Fruit fly (Drosophila melanogaster) whole organism, adult: ENCODE measurements around the gene Gr61a.

Experiments
- CG11617 ChIP-seq: fragments of 200-800 bp; sonication (Bioruptor generic); optimal IDR thresholded peaks from 2 replicates; lab custom pipeline; 2017; ENCODE audit warnings: mild to moderate bottlenecking, missing biosample characterization, missing genetic modification reagents, missing genetic modification characterization
- CG12768 ChIP-seq: fragments of 200-800 bp; sonication (Bioruptor generic); optimal IDR thresholded peaks from 2 replicates; lab custom pipeline; 2017; ENCODE audit warnings: missing biosample characterization, missing genetic modification characterization, mild to moderate bottlenecking, moderate library complexity, missing genetic modification reagents
- CG14711 ChIP-seq: fragments of 200-800 bp; sonication (Bioruptor generic); optimal IDR thresholded peaks from 2 replicates; lab custom pipeline; 2018; ENCODE audit warnings: missing biosample characterization, mild to moderate bottlenecking, missing genetic modification characterization, moderate library complexity
- CG1620 ChIP-seq: fragments of 200-800 bp; sonication (Bioruptor generic); optimal IDR thresholded peaks from 2 replicates; lab custom pipeline; 2016; ENCODE audit warnings: missing biosample characterization, missing genetic modification characterization
- CG33017 ChIP-seq: fragments of 200-800 bp; sonication (Bioruptor generic); optimal IDR thresholded peaks from 2 replicates; lab custom pipeline; 2018; ENCODE audit warnings: missing biosample characterization, mild to moderate bottlenecking, missing genetic modification characterization, moderate library complexity
- CG5204 ChIP-seq: fragments of 200-800 bp; sonication (Bioruptor generic); optimal IDR thresholded peaks from 2 replicates; lab custom pipeline; 2016; ENCODE audit warnings: missing biosample characterization, missing genetic modification characterization
- CG7045 ChIP-seq: fragments of 200-800 bp; sonication (Bioruptor generic); optimal IDR thresholded peaks from 2 replicates; lab custom pipeline; 2017; ENCODE audit warnings: missing biosample characterization, mild to moderate bottlenecking, missing genetic modification characterization
- CG7101 ChIP-seq: fragments of 200-800 bp; sonication (Bioruptor generic); optimal IDR thresholded peaks from 2 replicates; lab custom pipeline; 2018; ENCODE audit warnings: missing biosample characterization, mild to moderate bottlenecking, missing genetic modification characterization, moderate library complexity
- Clk ChIP-seq: fragments of 200-800 bp; sonication (Bioruptor generic); optimal IDR thresholded peaks from 2 replicates; lab custom pipeline; 2017; ENCODE audit warnings: missing biosample characterization, missing genetic modification characterization
- Crg-1 ChIP-seq: fragments of 200-800 bp; sonication (Bioruptor generic); optimal IDR thresholded peaks from 2 replicates; lab custom pipeline; 2016; ENCODE audit warnings: missing biosample characterization, missing genetic modification characterization
- Hr96 ChIP-seq: fragments of 200-800 bp; sonication (Bioruptor generic); optimal IDR thresholded peaks from 2 replicates; lab custom pipeline; 2016; ENCODE audit warnings: missing biosample characterization, missing genetic modification characterization
- Mnt ChIP-seq: fragments of 200-800 bp; sonication (Bioruptor generic); optimal IDR thresholded peaks from 2 replicates; lab custom pipeline; 2016; ENCODE audit warnings: missing biosample characterization, mild to moderate bottlenecking, missing genetic modification characterization
- bab1 ChIP-seq: fragments of 200-800 bp; sonication (Bioruptor generic); optimal IDR thresholded peaks from 3 replicates; lab custom pipeline; 2019; ENCODE audit warnings: missing biosample characterization, mild to moderate bottlenecking, missing genetic modification characterization, moderate library complexity
- cic ChIP-seq: fragments of 200-800 bp; sonication (Bioruptor generic); optimal IDR thresholded peaks from 2 replicates; lab custom pipeline; 2017; ENCODE audit warnings: missing biosample characterization, mild to moderate bottlenecking, missing genetic modification characterization, moderate library complexity
- cnc ChIP-seq, 2 experiments: fragments of >200 bp; optimal IDR thresholded peaks; 2 replicates each; lab custom pipeline; 2017
- kay ChIP-seq: fragments of 200-800 bp; sonication (Bioruptor generic); peaks from one replicate; lab custom pipeline; 2016; ENCODE audit warnings: missing biosample characterization, missing genetic modification characterization, borderline replicate concordance
- ovo ChIP-seq: fragments of 200-800 bp; sonication (Bioruptor generic); optimal IDR thresholded peaks from 2 replicates; lab custom pipeline; 2016; ENCODE audit warnings: missing biosample characterization, missing genetic modification characterization
- pad ChIP-seq: fragments of 200-800 bp; sonication (Bioruptor generic); optimal IDR thresholded peaks from 3 replicates; lab custom pipeline; 2017; ENCODE audit warnings: missing biosample characterization, missing genetic modification characterization, mild to moderate bottlenecking, moderate library complexity, missing genetic modification reagents
- tj ChIP-seq: fragments of 200-800 bp; sonication (Bioruptor generic); optimal IDR thresholded peaks from 3 replicates; lab custom pipeline; 2017; ENCODE audit warnings: missing biosample characterization, mild to moderate bottlenecking, missing genetic modification characterization, moderate library complexity
- toe ChIP-seq: fragments of 200-800 bp; sonication (Bioruptor generic); optimal IDR thresholded peaks from 2 replicates; lab custom pipeline; 2016; ENCODE audit warnings: missing biosample characterization, missing genetic modification characterization

Gr61a gene

DNA sequence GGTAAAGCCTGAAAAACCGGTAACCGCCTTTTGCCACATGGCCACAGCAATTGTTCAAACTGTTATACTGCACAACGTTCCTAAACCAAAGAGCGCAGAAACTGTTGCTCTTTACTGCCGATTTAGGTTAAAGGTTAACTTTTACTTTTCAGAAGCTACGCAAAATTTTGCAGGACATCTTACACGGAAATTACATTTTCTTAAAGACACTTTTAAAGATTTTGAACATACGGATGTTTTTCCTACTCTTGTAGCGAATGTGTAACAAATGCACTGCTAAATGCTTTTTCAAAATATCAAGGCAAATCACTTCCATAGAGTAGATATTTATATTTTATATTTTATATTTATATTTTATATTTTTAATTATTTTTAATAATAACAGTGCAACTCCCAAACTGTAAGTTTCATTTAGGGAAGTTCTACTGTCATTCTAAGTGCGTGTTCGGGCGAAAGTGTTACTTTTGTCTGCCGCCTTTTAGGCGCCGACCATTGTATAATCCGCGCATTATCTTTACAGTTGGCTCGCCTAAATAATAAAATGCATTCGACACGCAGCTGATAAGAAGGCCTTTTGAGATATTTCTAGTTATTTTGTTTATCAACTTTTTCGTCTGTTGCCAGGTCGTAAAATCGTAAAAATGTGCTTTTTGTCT is 41.1 kb downstream of the Gr61a start:
- TF ChIP-seq kay (GFP tag; lab: Kevin White, UChicago), result peak; percentile 76
- TF ChIP-seq toe, result no peak
- TF ChIP-seq CG7045 (GFP tag; lab: Kevin White, UChicago), result peak; percentile 22

DNA sequence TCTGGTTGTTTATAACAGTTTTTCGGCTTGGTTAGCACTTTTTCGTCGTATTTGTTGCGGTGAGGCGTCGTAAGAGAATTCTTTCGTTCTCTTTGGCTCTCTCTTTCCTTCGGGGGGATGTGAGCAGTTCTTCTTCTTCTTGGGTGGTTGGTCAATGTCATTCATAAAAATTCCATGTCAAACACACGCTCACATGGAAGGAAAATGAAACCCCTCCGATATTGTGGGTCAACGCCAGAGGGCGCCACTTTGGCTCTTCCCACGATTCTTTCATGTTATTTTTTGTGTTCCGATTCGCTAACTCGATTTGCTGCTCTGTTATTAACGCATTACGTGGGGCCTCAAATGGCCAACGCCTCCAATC is 41.6 kb downstream of the Gr61a start:
- TF ChIP-seq tj, result peak; percentile 11
- no peak for TF ChIP-seq Clk (GFP tag; lab: Kevin White, UChicago)

DNA sequence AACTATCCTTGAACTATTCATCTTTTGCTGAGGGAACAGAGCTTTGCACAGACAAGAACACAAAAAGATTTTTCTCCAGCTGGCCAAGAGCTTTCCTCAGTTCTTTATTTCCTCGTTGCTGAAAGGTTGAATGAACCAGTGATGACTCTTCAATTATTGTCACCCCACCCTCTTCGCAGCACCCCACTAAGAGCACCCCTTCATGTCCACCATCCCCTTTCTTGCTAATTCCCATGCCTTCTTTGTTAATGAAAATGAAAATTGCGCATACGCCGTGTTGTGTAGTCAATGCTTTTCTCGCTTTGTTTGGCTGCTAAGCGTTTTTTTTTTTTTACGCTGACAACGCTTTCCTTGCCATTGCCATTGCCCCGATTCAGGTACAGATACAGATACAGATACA is 42.5 kb downstream of the Gr61a start:
- TF ChIP-seq tj, result peak; percentile 83
- no peak for TF ChIP-seq Mnt
- TF ChIP-seq CG1620 (GFP tag; lab: Kevin White, UChicago), result no peak
- no peak for TF ChIP-seq CG33017

DNA sequence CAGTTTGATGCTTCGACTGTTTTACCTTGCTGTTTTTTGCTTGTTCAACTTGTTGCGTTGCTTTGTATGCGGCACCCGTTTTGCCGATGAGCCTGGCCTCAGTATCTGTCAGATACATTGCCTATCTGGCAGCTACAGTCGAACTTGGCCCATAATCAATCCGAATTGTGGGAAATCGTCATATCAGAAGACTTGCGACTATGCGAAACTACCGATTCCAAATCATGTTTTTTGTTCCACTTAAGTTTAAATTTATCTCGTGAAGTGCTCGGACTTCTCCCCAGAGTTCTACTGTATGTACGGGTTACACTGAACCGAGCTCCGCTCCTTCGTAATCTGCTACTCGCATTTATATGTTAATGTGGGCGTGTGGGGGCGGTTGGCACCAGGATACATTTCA is 43.0 kb downstream of the Gr61a start:
- TF ChIP-seq cic (GFP tag; lab: Kevin White, UChicago) (no peak), tj (no peak), ovo (GFP tag; lab: Kevin White, UChicago) (no peak), Hr96 (no peak), bab1 (GFP tag; lab: Kevin White, UChicago) (no peak)

DNA sequence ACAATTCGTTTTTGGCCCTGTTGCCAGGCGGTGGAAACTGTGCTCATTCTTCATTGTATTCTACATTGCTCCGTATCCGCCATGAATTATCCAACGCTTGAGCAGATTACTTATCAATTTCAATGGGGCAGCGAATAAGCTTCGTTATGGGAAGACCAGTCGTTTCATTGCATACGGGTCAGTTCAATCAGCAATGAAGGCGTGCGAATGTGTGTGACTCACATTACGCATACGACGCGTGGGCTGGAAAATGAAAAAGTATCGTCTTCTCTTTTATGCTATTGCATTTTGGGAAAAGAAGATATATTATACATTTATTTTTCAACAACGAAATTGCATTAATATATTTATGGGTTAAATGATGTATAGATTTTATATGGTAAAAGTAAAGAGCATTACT is 43.8 kb downstream of the Gr61a start:
- TF ChIP-seq Mnt (no peak), CG7045 (GFP tag; lab: Kevin White, UChicago) (no peak), tj (no peak), CG5204 (GFP tag; lab: Kevin White, UChicago) (no peak), kay (GFP tag; lab: Kevin White, UChicago) (peak; percentile 79)

DNA sequence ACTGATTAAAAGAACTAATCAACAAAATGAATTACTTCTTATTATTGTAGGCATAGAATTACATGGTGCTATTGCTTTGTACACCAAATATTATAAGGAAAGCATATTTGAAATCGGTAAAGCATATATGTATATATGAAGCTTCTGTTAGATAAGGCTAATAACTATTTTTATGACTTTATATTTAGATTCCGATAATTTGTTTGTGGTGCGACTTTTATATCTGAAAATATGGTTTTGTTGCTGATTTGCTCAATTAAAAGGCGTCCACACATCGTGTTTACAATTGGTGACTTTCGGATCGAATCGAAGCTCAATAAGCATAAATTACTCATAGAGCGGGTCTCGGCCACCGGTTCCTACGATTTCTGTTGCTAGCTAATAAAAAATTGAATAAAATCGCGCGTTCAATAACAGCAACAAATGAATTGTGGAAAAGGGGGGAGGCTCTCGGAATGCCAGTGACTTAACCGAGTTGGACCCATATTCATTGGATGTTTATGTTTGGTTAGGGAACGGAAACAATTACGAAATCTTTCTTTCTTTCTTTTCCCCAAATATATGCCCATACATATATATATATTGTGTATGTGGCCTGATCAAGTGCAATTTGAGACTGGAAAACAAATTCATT is 44.5 kb downstream of the Gr61a start:
- TF ChIP-seq Crg-1 (GFP tag; lab: Kevin White, UChicago) (no peak), tj (peak; percentile 66)

DNA sequence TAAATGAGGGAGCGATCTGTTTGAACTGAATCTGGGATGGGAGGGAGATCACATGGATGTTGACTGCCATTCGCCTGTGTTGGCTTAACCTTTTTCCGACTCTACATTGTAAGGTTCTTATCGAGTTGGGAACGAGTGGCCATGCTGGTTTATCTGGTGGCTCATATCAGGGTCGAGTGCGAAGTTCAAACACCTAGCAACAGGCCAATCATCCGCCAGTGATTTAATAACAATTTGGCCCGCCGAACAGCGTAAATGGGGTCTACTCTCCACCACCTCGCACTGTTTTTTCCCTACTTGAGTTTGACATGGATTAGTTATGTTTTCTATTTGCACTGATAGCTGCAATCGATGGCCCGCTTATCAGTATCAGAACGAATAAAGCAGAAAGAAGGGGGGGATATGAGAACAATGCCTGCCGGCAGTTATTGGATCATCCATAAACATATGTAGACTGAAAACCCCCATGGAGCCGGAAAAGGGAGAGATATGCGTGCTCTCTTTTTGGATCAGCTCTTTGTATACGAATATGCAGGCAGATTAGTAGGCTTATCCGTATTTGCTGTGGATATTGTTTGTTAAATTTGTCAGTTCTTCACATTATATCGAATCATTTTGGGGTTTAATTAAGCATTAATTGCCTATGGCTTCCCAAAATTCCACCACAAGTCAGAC is 46.3 kb downstream of the Gr61a start:
- TF ChIP-seq ovo (GFP tag; lab: Kevin White, UChicago), result no peak
- no peak for TF ChIP-seq CG7101 (tag; lab: Kevin White, UChicago)
- peak; percentile 7 for TF ChIP-seq pad (GFP tag; lab: Kevin White, UChicago)
- no peak for TF ChIP-seq CG11617 (GFP tag; lab: Kevin White, UChicago)
- no peak for TF ChIP-seq tj
- no peak for TF ChIP-seq CG5204 (GFP tag; lab: Kevin White, UChicago)
- no peak for TF ChIP-seq kay (GFP tag; lab: Kevin White, UChicago)
- TF ChIP-seq Hr96, result no peak
- peak; percentile 24 for TF ChIP-seq CG12768 (GFP tag; lab: Kevin White, UChicago)
- TF ChIP-seq Mnt, result no peak
- no peak for TF ChIP-seq Crg-1 (GFP tag; lab: Kevin White, UChicago)
- TF ChIP-seq CG7045 (GFP tag; lab: Kevin White, UChicago), result peak; percentile 1
- no peak for TF ChIP-seq CG14711 (tag; lab: Kevin White, UChicago)
- no peak for TF ChIP-seq CG33017
- no peak for TF ChIP-seq Clk (GFP tag; lab: Kevin White, UChicago)

DNA sequence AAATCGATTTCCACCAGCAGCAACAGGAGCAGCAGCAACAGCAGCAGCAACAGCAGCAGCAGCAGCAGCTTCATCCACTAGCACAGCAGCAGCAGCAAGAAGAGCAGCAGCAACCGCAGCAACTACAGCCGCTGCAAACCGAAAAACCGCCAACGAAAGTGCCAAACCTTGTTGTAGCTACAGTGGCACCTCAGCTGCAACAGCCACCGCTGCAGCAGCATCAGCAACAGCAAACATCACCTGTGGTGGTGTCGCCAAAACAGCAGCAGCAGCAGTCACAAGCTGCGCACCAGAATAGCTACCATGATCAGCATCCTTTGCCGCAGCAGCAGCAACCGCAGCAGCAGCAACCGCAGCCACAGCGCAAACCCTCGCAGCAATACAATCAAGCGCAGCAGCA is 47.1 kb downstream of the Gr61a start:
- TF ChIP-seq ovo (GFP tag; lab: Kevin White, UChicago) (no peak), CG7101 (tag; lab: Kevin White, UChicago) (no peak), Hr96 (no peak), Crg-1 (GFP tag; lab: Kevin White, UChicago) (no peak), Clk (GFP tag; lab: Kevin White, UChicago) (no peak), CG14711 (tag; lab: Kevin White, UChicago) (no peak), CG33017 (no peak), cnc (optimal IDR thresholded peaks at IDR 0.05; lab: Kevin White, UChicago) (no peak), CG12768 (GFP tag; lab: Kevin White, UChicago) (no peak), cic (GFP tag; lab: Kevin White, UChicago) (no peak), toe (no peak), CG11617 (GFP tag; lab: Kevin White, UChicago) (no peak), tj (no peak), CG1620 (GFP tag; lab: Kevin White, UChicago) (no peak), kay (GFP tag; lab: Kevin White, UChicago) (no peak), pad (GFP tag; lab: Kevin White, UChicago) (no peak), bab1 (GFP tag; lab: Kevin White, UChicago) (no peak), Mnt (no peak), CG5204 (GFP tag; lab: Kevin White, UChicago) (no peak), CG7045 (GFP tag; lab: Kevin White, UChicago) (no peak)
